Worm (Caenorhabditis elegans) whole organism, mixed stage, embryonic: ENCODE data around the gene F47D12.9.

ENCODE experiments used
- elt-1 ChIP-seq: sonication (generic microtip); optimal IDR thresholded peaks from 2 replicates; lab custom pipeline; 2017; ENCODE audit warnings: missing genetic modification characterization, mild to moderate bottlenecking, missing compliant biosample characterization, antibody characterized with exemption, moderate library complexity, borderline replicate concordance; ENCODE audit not compliant: insufficient read depth
- nhr-12 ChIP-seq: fragments of 150-350 bp; optimal IDR thresholded peaks from 2 replicates; lab custom pipeline; 2014; ENCODE audit warnings: missing biosample characterization, missing genetic modification characterization
- pha-4 ChIP-seq: fragments of 150-350 bp; optimal IDR thresholded peaks from 2 replicates; lab custom pipeline; 2018; ENCODE audit warnings: missing biosample characterization, missing genetic modification reagents, missing genetic modification characterization
- snpc-4 ChIP-seq: fragments of 150-350 bp; optimal IDR thresholded peaks from 2 replicates; lab custom pipeline; 2014; ENCODE audit warnings: missing biosample characterization, missing genetic modification characterization
- sptf-1 ChIP-seq: sonication (generic microtip); optimal IDR thresholded peaks from 2 replicates; lab custom pipeline; 2017; ENCODE audit warnings: mild to moderate bottlenecking, missing genetic modification characterization, moderate library complexity, missing compliant biosample characterization
- unc-39 ChIP-seq: fragments of 150-350 bp; optimal IDR thresholded peaks from 2 replicates; lab custom pipeline; 2014; ENCODE audit warnings: missing biosample characterization, missing genetic modification characterization
- unc-62 ChIP-seq: fragments of 150-350 bp; optimal IDR thresholded peaks from 2 replicates; lab custom pipeline; 2014; ENCODE audit warnings: missing biosample characterization, missing genetic modification reagents, missing genetic modification characterization
- ztf-11 ChIP-seq: fragments of 150-350 bp; optimal IDR thresholded peaks from 2 replicates; lab custom pipeline; 2014; ENCODE audit warnings: missing biosample characterization, missing genetic modification characterization

DNA sequence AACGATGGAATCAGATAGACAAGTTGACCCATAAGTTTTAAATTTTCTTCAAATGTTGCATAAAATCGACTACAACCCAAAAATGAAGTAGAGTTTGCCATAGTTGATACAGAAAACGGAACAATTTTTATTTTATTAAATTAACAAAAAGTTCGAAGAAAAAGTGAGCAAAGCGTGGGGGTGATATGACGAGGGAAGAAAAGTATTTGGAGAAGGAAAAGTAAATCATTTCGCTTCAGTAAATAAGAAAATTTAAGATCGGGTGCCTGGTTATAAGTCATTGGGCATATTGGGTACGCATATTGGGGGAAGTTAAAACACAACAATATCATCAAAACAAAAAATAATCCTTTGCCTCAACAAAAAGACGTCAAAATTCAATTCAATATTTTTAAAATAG lies 37.3 kb downstream of the F47D12.9 start, which contains the start of gene srg-6:
- TF ChIP-seq unc-39 (tag; lab: Kevin White, UChicago) (no peak), elt-1 (no peak), snpc-4 (tag; lab: Kevin White, UChicago) (no peak), nhr-12 (tag; lab: Kevin White, UChicago) (no peak), pha-4 (tag; lab: Kevin White, UChicago) (no peak), sptf-1 (tag; lab: Kevin White, UChicago) (no peak), unc-62 (GFP tag; lab: Kevin White, UChicago) (no peak), ztf-11 (tag; lab: Kevin White, UChicago) (no peak)
